Fruit fly (Drosophila melanogaster): ENCODE measurements around the gene ems.

DNA sequence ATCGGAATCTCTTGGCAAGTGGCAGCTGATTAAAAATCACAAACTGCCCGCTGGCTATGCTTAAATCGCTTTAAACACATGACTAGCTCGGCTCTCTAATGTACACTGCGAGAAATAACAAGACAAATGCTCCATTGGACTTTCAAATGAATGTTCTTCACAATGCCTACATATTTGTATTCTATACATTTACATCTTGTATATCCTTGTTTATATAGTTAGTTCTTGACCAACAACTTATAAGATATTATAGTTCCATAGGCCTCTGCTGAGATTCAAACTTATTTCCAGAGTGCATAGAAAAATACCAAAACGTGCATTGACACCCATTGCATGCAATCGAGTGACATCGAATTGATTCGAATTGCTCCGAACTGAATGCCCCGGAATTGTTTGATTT lies 8.8 kb upstream of the ems start:
- no peak for TF ChIP-seq Myc (optimal IDR thresholded peaks at IDR 0.05)
- TF ChIP-seq h (optimal IDR thresholded peaks at IDR 0.05), result no peak
- TF ChIP-seq ttk (optimal IDR thresholded peaks at IDR 0.05), result no peak
- TF ChIP-seq psq (optimal IDR thresholded peaks at IDR 0.05), result no peak
- TF ChIP-seq Sin3A (optimal IDR thresholded peaks at IDR 0.05), result no peak

All from Kc167 (cell line).